Worm (Caenorhabditis elegans): ENCODE data around the gene R05F9.9.
"Not testable (repeated sequence)": the region's sequence is repeated elsewhere in the genome, so short reads cannot be mapped to it uniquely, and the experiment has no call there.

Gene R05F9.9

ce11 chrII:4935518-4935917 lies 33.6 kb upstream of the R05F9.9 start, which contains the start of gene ZK546.5:
Gene ZK546.5 (plus strand): TSS chrII:4935818.
- TF ChIP-seq ceh-9 (tag; optimal IDR thresholded peaks at IDR 0.05): no peak
- peak; percentile 25 for TF ChIP-seq ceh-48 (tag; optimal IDR thresholded peaks at IDR 0.05)
- TF ChIP-seq unc-42 (tag; optimal IDR thresholded peaks at IDR 0.05): peak; percentile 60

- no peak for TF ChIP-seq ceh-34 (tag; optimal IDR thresholded peaks at IDR 0.05)
- no peak for TF ChIP-seq unc-55 (GFP tag; optimal IDR thresholded peaks at IDR 0.05)
- TF ChIP-seq ceh-31 (tag; optimal IDR thresholded peaks at IDR 0.05): no peak
- TF ChIP-seq ama-1 (optimal IDR thresholded peaks at IDR 0.05): no peak
- no peak for TF ChIP-seq elt-4 (tag; optimal IDR thresholded peaks at IDR 0.05)
- no peak for TF ChIP-seq rnt-1 (tag; optimal IDR thresholded peaks at IDR 0.05)
- no peak for TF ChIP-seq madf-2 (tag; optimal IDR thresholded peaks at IDR 0.05)
- no peak for TF ChIP-seq ceh-30 (tag; optimal IDR thresholded peaks at IDR 0.05)
- TF ChIP-seq pqm-1 (tag; optimal IDR thresholded peaks at IDR 0.05): no peak
- TF ChIP-seq ahr-1 (tag; optimal IDR thresholded peaks at IDR 0.05): no peak
- no peak for TF ChIP-seq ceh-45 (GFP tag; IDR thresholded peaks at IDR 0.05)
- TF ChIP-seq F13H6.1 (tag; optimal IDR thresholded peaks at IDR 0.05): no peak
- no peak for TF ChIP-seq ceh-14 (tag; optimal IDR thresholded peaks at IDR 0.05)
- no peak for TF ChIP-seq ttx-3 (tag; optimal IDR thresholded peaks at IDR 0.05)
- TF ChIP-seq hlh-6 (tag; optimal IDR thresholded peaks at IDR 0.05): no peak
- no peak for TF ChIP-seq ceh-2 (tag; optimal IDR thresholded peaks at IDR 0.05)
- no peak for TF ChIP-seq lin-11 (tag; optimal IDR thresholded peaks at IDR 0.05)
- no peak for TF ChIP-seq pag-3 (tag; optimal IDR thresholded peaks at IDR 0.05; ENCODE audit: borderline replicate concordance)
- TF ChIP-seq unc-3 (GFP tag; conservative IDR thresholded peaks at IDR 0.05): no peak
- no peak for TF ChIP-seq unc-3 (tag; optimal IDR thresholded peaks at IDR 0.05)
These were observed 33.1 kb upstream of the R05F9.9 start, which contains the start of gene gst-30 for ce11 chrII:4934954-4935353. Gene gst-30 (minus strand): TSS chrII:4935054.

- TF ChIP-seq npax-4, ceh-34, che-1 (tag; optimal IDR thresholded peaks at IDR 0.05): not testable (repeated sequence)
These were observed 30.8 kb upstream of the R05F9.9 start, which contains the start of gene msp-152 for ce11 chrII:4932727-4933126. Gene msp-152 (plus strand): TSS chrII:4933027.

ce11 chrII:4931286-4931685 lies 29.4 kb upstream of the R05F9.9 start:
- no peak for TF ChIP-seq ceh-19 (GFP tag; optimal IDR thresholded peaks at IDR 0.05)
- TF ChIP-seq ceh-2 (tag; optimal IDR thresholded peaks at IDR 0.05): no peak
- no peak for TF ChIP-seq pag-3 (tag; optimal IDR thresholded peaks at IDR 0.05; ENCODE audit: borderline replicate concordance)
- TF ChIP-seq hlh-15 (tag; optimal IDR thresholded peaks at IDR 0.05): no peak
- no peak for TF ChIP-seq dmd-4 (tag; optimal IDR thresholded peaks at IDR 0.05; ENCODE audit: borderline replicate concordance)
- no peak for TF ChIP-seq hlh-6 (tag; optimal IDR thresholded peaks at IDR 0.05)
- TF ChIP-seq unc-86 (tag; optimal IDR thresholded peaks at IDR 0.05): no peak
- TF ChIP-seq ama-1 (optimal IDR thresholded peaks at IDR 0.05): no peak

ce11 chrII:4925198-4925764 lies 23.4 kb upstream of the R05F9.9 start, which contains the start of gene aagr-2:
Gene aagr-2 (minus strand): TSS chrII:4925248.
- TF ChIP-seq nhr-11 (tag; optimal IDR thresholded peaks at IDR 0.05) (no peak), elt-2 (tag; optimal IDR thresholded peaks at IDR 0.05) (peak; percentile 99)

- no peak for TF ChIP-seq ceh-18 (tag; optimal IDR thresholded peaks at IDR 0.05)
- TF ChIP-seq hlh-13 (GFP tag; optimal IDR thresholded peaks at IDR 0.05): no peak
- no peak for TF ChIP-seq npax-4 (tag; optimal IDR thresholded peaks at IDR 0.05)
- no peak for TF ChIP-seq ceh-19 (GFP tag; optimal IDR thresholded peaks at IDR 0.05)
- TF ChIP-seq pros-1 (tag; optimal IDR thresholded peaks at IDR 0.05): no peak
- no peak for TF ChIP-seq ceh-31 (tag; optimal IDR thresholded peaks at IDR 0.05)
- TF ChIP-seq pax-1 (tag; optimal IDR thresholded peaks at IDR 0.05): no peak
- TF ChIP-seq pha-2 (tag; optimal IDR thresholded peaks at IDR 0.05): no peak
- TF ChIP-seq ceh-30 (tag; optimal IDR thresholded peaks at IDR 0.05): no peak
- TF ChIP-seq mec-3 (tag; optimal IDR thresholded peaks at IDR 0.05; ENCODE audit: borderline replicate concordance): no peak
- no peak for TF ChIP-seq unc-42 (tag; optimal IDR thresholded peaks at IDR 0.05)
- TF ChIP-seq ref-2 (tag; optimal IDR thresholded peaks at IDR 0.05): no peak
- no peak for TF ChIP-seq Y22D7AL.16 (tag; optimal IDR thresholded peaks at IDR 0.05)
- TF ChIP-seq sox-4 (tag; optimal IDR thresholded peaks at IDR 0.05): no peak
- TF ChIP-seq C08G9.2 (tag; optimal IDR thresholded peaks at IDR 0.05): no peak
- no peak for TF ChIP-seq dve-1 (tag; optimal IDR thresholded peaks at IDR 0.05)
These were observed 22.8 kb upstream of the R05F9.9 start for ce11 chrII:4924729-4925128.

All from whole organism, late embryonic.